Worm (Caenorhabditis elegans): ENCODE results near the gene Y116A8A.7.

DNA sequence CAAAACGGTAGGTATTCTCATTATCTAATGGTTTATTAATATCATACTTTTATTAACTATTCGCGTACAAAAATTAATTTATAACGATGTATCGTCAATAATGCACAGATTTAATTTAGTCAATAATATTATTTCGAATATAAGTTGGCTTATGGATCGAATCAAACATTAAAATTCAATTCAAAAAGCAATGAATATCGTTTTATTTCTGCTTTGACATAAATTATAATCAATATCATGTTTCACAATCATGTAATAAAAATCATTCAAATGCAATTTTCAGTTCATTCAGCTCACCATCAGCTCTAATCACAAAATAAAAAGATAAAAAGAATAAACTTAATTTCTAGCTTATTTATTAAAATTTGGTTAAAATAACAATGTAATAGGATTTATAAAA, 1.3 kb upstream of the Y116A8A.7 start, which contains the start of gene Y116A8A.6:
- TF ChIP-seq elt-3 (tag; optimal IDR thresholded peaks at IDR 0.05) (no peak), pha-4 (tag; optimal IDR thresholded peaks at IDR 0.05) (no peak)
